Fruit fly (Drosophila melanogaster): ENCODE data around the gene RpS5a.

The RpS5a gene

dm6 chrX:17176542-17176941 lies 28.5 kb upstream of the RpS5a start (continued):
- TF ChIP-seq topi (GFP tag; optimal IDR thresholded peaks at IDR 0.05), result peak; percentile 69
- peak; percentile 48 for TF ChIP-seq cyc (GFP tag; optimal IDR thresholded peaks at IDR 0.05)
- TF ChIP-seq Sox15 (GFP tag; optimal IDR thresholded peaks at IDR 0.05), result no peak
- no peak for TF ChIP-seq fd59A (GFP tag; optimal IDR thresholded peaks at IDR 0.05)
- TF ChIP-seq dac (GFP tag; optimal IDR thresholded peaks at IDR 0.05), result peak; percentile 28
- TF ChIP-seq Hr4 (GFP tag; optimal IDR thresholded peaks at IDR 0.05), result peak; percentile 62
- TF ChIP-seq fd85E (GFP tag; optimal IDR thresholded peaks at IDR 0.05), result no peak
- no peak for TF ChIP-seq Hr38 (GFP tag; optimal IDR thresholded peaks at IDR 0.05)
- TF ChIP-seq CG9139 (GFP tag; optimal IDR thresholded peaks at IDR 0.05), result no peak
- TF ChIP-seq Eip78C (GFP tag), result peak; percentile 50
- 0 out of 2 replicates have a peak, but pooled peaks have one; percentile 16 for TF ChIP-seq CG11294 (GFP tag; IDR thresholded peaks at IDR 0.05)
- TF ChIP-seq CG16779 (tag; optimal IDR thresholded peaks at IDR 0.05), result no peak
- peak; percentile 46 for TF ChIP-seq svp (GFP tag)
- peak; percentile 58 for TF ChIP-seq net (GFP tag; optimal IDR thresholded peaks at IDR 0.05)
- TF ChIP-seq CG6792 (GFP tag; optimal IDR thresholded peaks at IDR 0.05), result no peak
- peak; percentile 1 for TF ChIP-seq CG34406 (GFP tag; optimal IDR thresholded peaks at IDR 0.05)
- peak; percentile 22 for TF ChIP-seq CG3919 (GFP tag; optimal IDR thresholded peaks at IDR 0.05)
- no peak for TF ChIP-seq Ets96B (tag; optimal IDR thresholded peaks at IDR 0.05)
- peak; percentile 37 for TF ChIP-seq CG4318 (GFP tag; optimal IDR thresholded peaks at IDR 0.05)
- TF ChIP-seq CG8632 (GFP tag; optimal IDR thresholded peaks at IDR 0.05), result no peak
- TF ChIP-seq Hr39 (GFP tag; optimal IDR thresholded peaks at IDR 0.05), result peak; percentile 25
- 0 out of 2 replicates have a peak, but pooled peaks have one; percentile 32 for TF ChIP-seq Gug (GFP tag; IDR thresholded peaks at IDR 0.05)
- TF ChIP-seq Sox102F (GFP tag; optimal IDR thresholded peaks at IDR 0.05), result peak; percentile 13
- peak; percentile 74 for TF ChIP-seq CG6163 (GFP tag; IDR thresholded peaks at IDR 0.05)
- no peak for TF ChIP-seq CG10669 (GFP tag; optimal IDR thresholded peaks at IDR 0.05)
- TF ChIP-seq CG6276 (GFP tag; optimal IDR thresholded peaks at IDR 0.05), result peak; percentile 22
- peak in 1 of 2 experiments; percentile 5 for TF ChIP-seq ss (GFP tag; optimal IDR thresholded peaks at IDR 0.05)
- no peak for TF ChIP-seq CG6808 (GFP tag; optimal IDR thresholded peaks at IDR 0.05)
- TF ChIP-seq Eip93F (GFP tag; optimal IDR thresholded peaks at IDR 0.05), result no peak

- TF ChIP-seq CG7368 (GFP tag; optimal IDR thresholded peaks at IDR 0.05), result no peak
- peak; percentile 28 for TF ChIP-seq acj6 (GFP tag; optimal IDR thresholded peaks at IDR 0.05)
- TF ChIP-seq Blimp-1 (GFP tag; optimal IDR thresholded peaks at IDR 0.05), result no peak
- no peak for TF ChIP-seq CG9139 (GFP tag; optimal IDR thresholded peaks at IDR 0.05)
- peak; percentile 19 for TF ChIP-seq Smox (GFP tag; optimal IDR thresholded peaks at IDR 0.05)
- TF ChIP-seq CG11902 (GFP tag; optimal IDR thresholded peaks at IDR 0.05), result no peak
- no peak for TF ChIP-seq Gug (GFP tag; IDR thresholded peaks at IDR 0.05)
- no peak for TF ChIP-seq CG32006 (GFP tag; optimal IDR thresholded peaks at IDR 0.05)
- TF ChIP-seq CG15336 (GFP tag; IDR thresholded peaks at IDR 0.05), result no peak
- no peak for TF ChIP-seq Ets96B (tag; optimal IDR thresholded peaks at IDR 0.05)
- peak; percentile 14 for TF ChIP-seq topi (GFP tag; optimal IDR thresholded peaks at IDR 0.05)
- TF ChIP-seq Lpt (GFP tag; optimal IDR thresholded peaks at IDR 0.05), result no peak
- TF ChIP-seq CG34406 (GFP tag; optimal IDR thresholded peaks at IDR 0.05), result no peak
- no peak for TF ChIP-seq CG6808 (GFP tag; optimal IDR thresholded peaks at IDR 0.05)
- TF ChIP-seq Ets21C (GFP tag; optimal IDR thresholded peaks at IDR 0.05), result peak; percentile 11
- TF ChIP-seq CG6163 (GFP tag; IDR thresholded peaks at IDR 0.05), result no peak
- TF ChIP-seq pdm3 (GFP tag; optimal IDR thresholded peaks at IDR 0.05), result peak; percentile 39
- no peak for TF ChIP-seq CG6276 (GFP tag; optimal IDR thresholded peaks at IDR 0.05)
- TF ChIP-seq Eip93F (GFP tag; optimal IDR thresholded peaks at IDR 0.05), result no peak
- TF ChIP-seq CG11294 (GFP tag; IDR thresholded peaks at IDR 0.05), result no peak
- no peak for TF ChIP-seq Hr4 (GFP tag; optimal IDR thresholded peaks at IDR 0.05)
- peak; percentile 23 for TF ChIP-seq fkh (GFP tag; optimal IDR thresholded peaks at IDR 0.05)
- TF ChIP-seq Eip78C (GFP tag), result peak; percentile 71
- no peak for TF ChIP-seq achi (GFP tag; optimal IDR thresholded peaks at IDR 0.05)
- TF ChIP-seq dsx (GFP tag; optimal IDR thresholded peaks at IDR 0.05; ENCODE audit: poor library complexity, severe bottlenecking), result no peak
- TF ChIP-seq CG8632 (GFP tag; optimal IDR thresholded peaks at IDR 0.05), result no peak
- no peak for TF ChIP-seq fd85E (GFP tag; optimal IDR thresholded peaks at IDR 0.05)
- peak; percentile 26 for TF ChIP-seq OdsH (GFP tag; optimal IDR thresholded peaks at IDR 0.05)
- TF ChIP-seq Met (GFP tag; optimal IDR thresholded peaks at IDR 0.05), result peak; percentile 34
- TF ChIP-seq Hr38 (GFP tag; optimal IDR thresholded peaks at IDR 0.05), result no peak
- TF ChIP-seq fd59A (GFP tag; optimal IDR thresholded peaks at IDR 0.05), result no peak
- peak; percentile 14 for TF ChIP-seq Sox14 (GFP tag; optimal IDR thresholded peaks at IDR 0.05)
- TF ChIP-seq Hr39 (GFP tag; optimal IDR thresholded peaks at IDR 0.05), result peak; percentile 53
- TF ChIP-seq vri (GFP tag; optimal IDR thresholded peaks at IDR 0.05), result no peak
- TF ChIP-seq salr (GFP tag; optimal IDR thresholded peaks at IDR 0.05), result no peak
- TF ChIP-seq CG6792 (GFP tag; optimal IDR thresholded peaks at IDR 0.05), result peak; percentile 4
These were observed 27.6 kb upstream of the RpS5a start for dm6 chrX:17175558-17176189.

Data from whole organism, prepupa.